Worm (Caenorhabditis elegans): ENCODE results near the gene sup-37.

ce11 chrV:8799293-8799812, 13.0 kb downstream of the sup-37 start:
- no peak for TF ChIP-seq ceh-63 (GFP tag; optimal IDR thresholded peaks at IDR 0.05)
- TF ChIP-seq nhr-28 (tag; optimal IDR thresholded peaks at IDR 0.05), result no peak
- TF ChIP-seq tbx-2 (tag; optimal IDR thresholded peaks at IDR 0.05), result no peak
- TF ChIP-seq pag-3 (tag; optimal IDR thresholded peaks at IDR 0.05; ENCODE audit: borderline replicate concordance, insufficient read depth), result no peak
- no peak for TF ChIP-seq nhr-237 (tag; optimal IDR thresholded peaks at IDR 0.05)
- no peak for TF ChIP-seq pax-3 (tag; optimal IDR thresholded peaks at IDR 0.05)
- no peak for TF ChIP-seq nhr-12 (tag; optimal IDR thresholded peaks at IDR 0.05)
- TF ChIP-seq fos-1 (tag; optimal IDR thresholded peaks at IDR 0.05), result no peak
- no peak for TF ChIP-seq Y116A8C.19 (tag; optimal IDR thresholded peaks at IDR 0.05; ENCODE audit: borderline replicate concordance)
- TF ChIP-seq lin-35 (GFP tag; optimal IDR thresholded peaks at IDR 0.05), result no peak

Data from whole organism, L1 larva.